Fruit fly (Drosophila melanogaster) whole organism, prepupa: ENCODE results near the gene btd.

Experiments
- Blimp-1 ChIP-seq: fragments of 200-800 bp; sonication (Bioruptor generic); optimal IDR thresholded peaks from 3 replicates; lab custom pipeline; 2017; ENCODE audit warnings: missing biosample characterization, missing genetic modification characterization, mild to moderate bottlenecking, moderate library complexity, missing genetic modification reagents
- CG10631 ChIP-seq: fragments of 200-800 bp; sonication (Bioruptor generic); optimal IDR thresholded peaks from 2 replicates; lab custom pipeline; 2016; ENCODE audit warnings: missing biosample characterization, missing genetic modification characterization
- CG11294 ChIP-seq: fragments of 200-800 bp; sonication (Bioruptor generic); IDR thresholded peaks from 2 replicates; pipeline ENCODE4 v1.3.6; 2022; ENCODE audit warnings: missing biosample characterization, missing genetic modification characterization
- CG1621 ChIP-seq: fragments of 200-800 bp; sonication (Bioruptor generic); optimal IDR thresholded peaks from 3 replicates; lab custom pipeline; 2018; ENCODE audit warnings: missing biosample characterization, mild to moderate bottlenecking, missing genetic modification characterization
- CG3032 ChIP-seq: fragments of 200-800 bp; optimal IDR thresholded peaks from 2 replicates; lab custom pipeline; 2019; ENCODE audit warnings: missing biosample characterization, mild to moderate bottlenecking, missing genetic modification characterization, moderate library complexity
- CG32006 ChIP-seq: fragments of 200-800 bp; sonication (Bioruptor generic); optimal IDR thresholded peaks from 3 replicates; lab custom pipeline; 2017; ENCODE audit warnings: missing biosample characterization, mild to moderate bottlenecking, missing genetic modification characterization
- CG34406 ChIP-seq: fragments of 200-800 bp; sonication (Bioruptor generic); optimal IDR thresholded peaks from 3 replicates; lab custom pipeline; 2016; ENCODE audit warnings: missing biosample characterization, missing genetic modification characterization
- CG3919 ChIP-seq: fragments of 200-800 bp; sonication (Bioruptor generic); optimal IDR thresholded peaks from 3 replicates; lab custom pipeline; 2016; ENCODE audit warnings: missing biosample characterization, missing genetic modification characterization
- CG4318 ChIP-seq: fragments of 200-800 bp; sonication (Bioruptor generic); optimal IDR thresholded peaks from 3 replicates; lab custom pipeline; 2017; ENCODE audit warnings: missing biosample characterization, mild to moderate bottlenecking, missing genetic modification characterization
- CG6163 ChIP-seq: fragments of 200-800 bp; sonication (Bioruptor generic); IDR thresholded peaks from 3 replicates; pipeline ENCODE4 v1.3.6; 2022; ENCODE audit warnings: missing biosample characterization, missing genetic modification characterization
- CG6276 ChIP-seq: fragments of 200-800 bp; sonication (Bioruptor generic); optimal IDR thresholded peaks from 2 replicates; lab custom pipeline; 2017; ENCODE audit warnings: missing biosample characterization, mild to moderate bottlenecking, missing genetic modification characterization
- CG6792 ChIP-seq: fragments of 200-800 bp; sonication (Bioruptor generic); optimal IDR thresholded peaks from 3 replicates; lab custom pipeline; 2016; ENCODE audit warnings: missing biosample characterization, missing genetic modification characterization
- CG6808 ChIP-seq: fragments of 200-800 bp; sonication (Bioruptor generic); optimal IDR thresholded peaks from 3 replicates; lab custom pipeline; 2017; ENCODE audit warnings: missing biosample characterization, missing genetic modification characterization, mild to moderate bottlenecking, moderate library complexity, missing genetic modification reagents
- CG7368 ChIP-seq: fragments of 200-800 bp; sonication (Bioruptor generic); optimal IDR thresholded peaks from 3 replicates; lab custom pipeline; 2016; ENCODE audit warnings: missing biosample characterization, missing genetic modification characterization
- CG8119 ChIP-seq: fragments of 200-800 bp; sonication (Bioruptor generic); IDR thresholded peaks from 3 replicates; pipeline ENCODE4 v1.3.6; 2022; ENCODE audit warnings: missing biosample characterization, missing genetic modification characterization
- CG8632 ChIP-seq: fragments of 200-800 bp; sonication (Bioruptor generic); optimal IDR thresholded peaks from 3 replicates; lab custom pipeline; 2016; ENCODE audit warnings: missing biosample characterization, missing genetic modification characterization
- CG9139 ChIP-seq: fragments of 200-800 bp; sonication (Bioruptor generic); optimal IDR thresholded peaks from 3 replicates; lab custom pipeline; 2017; ENCODE audit warnings: missing biosample characterization, mild to moderate bottlenecking, missing genetic modification characterization
- Eip75B ChIP-seq: fragments of 200-800 bp; sonication (Bioruptor generic); optimal IDR thresholded peaks from 3 replicates; lab custom pipeline; 2016; ENCODE audit warnings: missing biosample characterization, missing genetic modification characterization
- Eip78C ChIP-seq: fragments of 200-800 bp; sonication (Bioruptor generic); peaks from one replicate; lab custom pipeline; 2016; ENCODE audit warnings: missing biosample characterization, missing genetic modification characterization
- Hr38 ChIP-seq: sonication (Bioruptor generic); optimal IDR thresholded peaks from 2 replicates; lab custom pipeline; 2016; ENCODE audit warnings: missing biosample characterization, missing genetic modification characterization
- Hr4 ChIP-seq: fragments of 200-800 bp; sonication (Bioruptor generic); optimal IDR thresholded peaks from 3 replicates; lab custom pipeline; 2016; ENCODE audit warnings: missing biosample characterization, missing genetic modification characterization
- Lpt ChIP-seq: fragments of 200-800 bp; sonication (Bioruptor generic); optimal IDR thresholded peaks from 3 replicates; lab custom pipeline; 2016; ENCODE audit warnings: missing biosample characterization, missing genetic modification characterization
- Met ChIP-seq: fragments of 200-800 bp; sonication (Bioruptor generic); optimal IDR thresholded peaks from 3 replicates; lab custom pipeline; 2016; ENCODE audit warnings: missing biosample characterization, missing genetic modification characterization
- Sox102F ChIP-seq: fragments of 200-800 bp; sonication (Bioruptor generic); optimal IDR thresholded peaks from 2 replicates; lab custom pipeline; 2016; ENCODE audit warnings: missing biosample characterization, mild to moderate bottlenecking, missing genetic modification characterization
- Sox14 ChIP-seq: fragments of 200-800 bp; sonication (Bioruptor generic); optimal IDR thresholded peaks from 3 replicates; lab custom pipeline; 2016; ENCODE audit warnings: missing biosample characterization, missing genetic modification characterization
- achi ChIP-seq: fragments of 200-800 bp; sonication (Bioruptor generic); optimal IDR thresholded peaks from 3 replicates; lab custom pipeline; 2016; ENCODE audit warnings: missing biosample characterization, missing genetic modification characterization
- cyc ChIP-seq: fragments of 200-800 bp; sonication (Bioruptor generic); optimal IDR thresholded peaks from 3 replicates; lab custom pipeline; 2016; ENCODE audit warnings: missing biosample characterization, missing genetic modification characterization
- esn ChIP-seq: fragments of 200-800 bp; sonication (Bioruptor generic); optimal IDR thresholded peaks from 2 replicates; lab custom pipeline; 2016; ENCODE audit warnings: missing biosample characterization, mild to moderate bottlenecking, missing genetic modification characterization, moderate library complexity
- fd59A ChIP-seq: fragments of 200-800 bp; sonication (Bioruptor generic); optimal IDR thresholded peaks from 2 replicates; lab custom pipeline; 2017; ENCODE audit warnings: missing biosample characterization, mild to moderate bottlenecking, missing genetic modification characterization, missing genetic modification reagents
- lz ChIP-seq: fragments of 200-800 bp; sonication (Bioruptor generic); optimal IDR thresholded peaks from 3 replicates; lab custom pipeline; 2016; ENCODE audit warnings: missing biosample characterization, missing genetic modification characterization
- net ChIP-seq: fragments of 200-800 bp; sonication (Bioruptor generic); optimal IDR thresholded peaks from 3 replicates; lab custom pipeline; 2016; ENCODE audit warnings: missing biosample characterization, missing genetic modification characterization
- pdm3 ChIP-seq: fragments of 200-800 bp; sonication (Bioruptor generic); optimal IDR thresholded peaks from 3 replicates; lab custom pipeline; 2016; ENCODE audit warnings: missing biosample characterization, missing genetic modification characterization
- spab ChIP-seq: fragments of 200-800 bp; sonication (Bioruptor generic); optimal IDR thresholded peaks from 2 replicates; lab custom pipeline; 2017; ENCODE audit warnings: missing biosample characterization, mild to moderate bottlenecking, missing genetic modification characterization, missing genetic modification reagents
- ss ChIP-seq, 2 experiments: fragments of 200-800 bp; sonication (Bioruptor generic); optimal IDR thresholded peaks; 2 replicates in 1 of 2; 3 replicates in 1 of 2; lab custom pipeline; 2017 to 2018; ENCODE audit warnings: mild to moderate bottlenecking in 2 of 2, missing biosample characterization in 2 of 2, missing genetic modification characterization in 2 of 2, moderate library complexity in 1 of 2
- topi ChIP-seq: fragments of 200-800 bp; sonication (Bioruptor generic); optimal IDR thresholded peaks from 3 replicates; lab custom pipeline; 2016; ENCODE audit warnings: missing biosample characterization, missing genetic modification characterization

The btd gene

dm6 chrX:9694652-9695051 is 666 bp downstream of the btd start:
- TF ChIP-seq topi (GFP tag; lab: Kevin White, UChicago) (no peak), pdm3 (GFP tag; lab: Kevin White, UChicago) (no peak), Lpt (no peak), CG11294 (GFP tag; lab: Robert Waterston, UW) (no peak), Eip75B (no peak), CG8632 (GFP tag; lab: Kevin White, UChicago) (no peak), esn (GFP tag; lab: Kevin White, UChicago) (no peak), CG10631 (GFP tag; lab: Kevin White, UChicago) (no peak), achi (GFP tag; lab: Kevin White, UChicago) (no peak), CG34406 (GFP tag; lab: Kevin White, UChicago) (no peak), lz (no peak), CG9139 (no peak), Sox102F (GFP tag; lab: Kevin White, UChicago) (no peak), CG6792 (no peak), CG8119 (no peak), CG3919 (GFP tag; lab: Kevin White, UChicago) (no peak), Hr4 (no peak)
- TF ChIP-seq, all 60 proteins: peak for 0

- TF ChIP-seq Hr38 (no peak), lz (no peak), Sox102F (GFP tag; lab: Kevin White, UChicago) (no peak), CG6276 (GFP tag; lab: Kevin White, UChicago) (no peak), CG7368 (GFP tag; lab: Kevin White, UChicago) (no peak), cyc (GFP tag; lab: Kevin White, UChicago) (no peak), Eip78C (peak; percentile 30), CG3032 (tag; lab: Kevin White, UChicago) (no peak), CG1621 (no peak), esn (GFP tag; lab: Kevin White, UChicago) (no peak), net (GFP tag; lab: Kevin White, UChicago) (no peak), CG4318 (GFP tag; lab: Kevin White, UChicago) (no peak), Sox14 (no peak), Blimp-1 (GFP tag; lab: Kevin White, UChicago) (no peak), CG6808 (GFP tag; lab: Kevin White, UChicago) (no peak), CG32006 (GFP tag; lab: Kevin White, UChicago) (peak; percentile 12), spab (no peak)
Observed at dm6 chrX:9707820-9708487, 14.0 kb downstream of the btd start.

dm6 chrX:9727309-9727708 is 33.3 kb downstream of the btd start:
- no peak for TF ChIP-seq fd59A (GFP tag; lab: Kevin White, UChicago)

dm6 chrX:9729013-9730002 is 35.3 kb downstream of the btd start, which contains the start of gene Sp1:
TSS of gene Sp1 (plus strand) at chrX:9729648.
- TF ChIP-seq Eip78C (no peak), net (GFP tag; lab: Kevin White, UChicago) (no peak), Met (GFP tag; lab: Kevin White, UChicago) (no peak), CG6163 (peak; percentile 34; the same call in 1 of the 3 replicates), achi (GFP tag; lab: Kevin White, UChicago) (no peak), ss (GFP tag; optimal IDR thresholded peaks at IDR 0.05; lab: Kevin White, UChicago) (peak in 1 of 2 experiments; percentile 4)
